Worm (Caenorhabditis elegans): Measurements from ENCODE around the gene txt-9.

Gene txt-9

DNA sequence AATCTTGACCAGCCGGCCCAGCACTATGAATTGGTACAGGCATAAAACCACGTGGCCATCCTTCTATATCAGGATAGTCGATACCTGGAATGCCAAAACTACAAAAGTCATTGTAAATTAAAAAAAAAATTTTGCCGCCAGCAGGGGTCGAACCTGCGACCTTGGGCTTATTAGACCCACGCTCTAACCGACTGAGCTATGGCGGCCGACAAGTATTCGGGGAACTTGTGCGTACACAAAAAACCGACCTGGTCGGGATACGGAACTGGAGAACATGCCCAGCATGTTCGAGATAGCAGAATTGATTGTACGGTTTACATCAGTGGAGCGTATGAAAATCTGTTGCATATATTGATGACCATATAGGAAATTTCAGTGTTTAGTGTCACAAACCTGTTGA lies 28.3 kb upstream of the txt-9 start (continued):
- TF ChIP-seq ceh-62 (tag; optimal IDR thresholded peaks at IDR 0.05) (no peak), hif-1 (tag; optimal IDR thresholded peaks at IDR 0.05) (peak; percentile 12 to 14), duxl-1 (tag; optimal IDR thresholded peaks at IDR 0.05; ENCODE audit: poor library complexity) (peak; percentile 76), dve-1 (tag; optimal IDR thresholded peaks at IDR 0.05; ENCODE audit: insufficient read depth) (peak; percentile 65), lsy-2 (tag; optimal IDR thresholded peaks at IDR 0.05) (peak; percentile 15 to 84), Y48G9A.11 (GFP tag; IDR thresholded peaks at IDR 0.05) (peak; percentile 63), tag-97 (GFP tag; IDR thresholded peaks at IDR 0.05) (no peak), jun-1 (tag; optimal IDR thresholded peaks at IDR 0.05) (no peak), set-16 (GFP tag; IDR thresholded peaks at IDR 0.05) (peak; percentile 20; the same call in 1 of the 2 replicates), lin-38 (GFP tag; IDR thresholded peaks at IDR 0.05) (peak; percentile 89), mdl-1 (tag; optimal IDR thresholded peaks at IDR 0.05) (peak in 1 of 2 experiments; percentile 55), pqm-1 (tag; optimal IDR thresholded peaks at IDR 0.05) (no peak), hmg-1.1 (GFP tag; IDR thresholded peaks at IDR 0.05) (peak; percentile 75), nhr-102 (tag; optimal IDR thresholded peaks at IDR 0.05) (peak; percentile 60), cey-2 (tag; optimal IDR thresholded peaks at IDR 0.05; ENCODE audit: borderline replicate concordance, insufficient read depth) (no peak), madf-9 (GFP tag; conservative IDR thresholded peaks at IDR 0.05) (peak; percentile 39; the same call in 1 of the 2 replicates), hlh-30 (tag; optimal IDR thresholded peaks at IDR 0.05; ENCODE audit: insufficient read depth) (peak; percentile 51), mep-1 (tag; optimal IDR thresholded peaks at IDR 0.05) (peak; percentile 76), egl-43 (GFP tag; IDR thresholded peaks at IDR 0.05) (peak; percentile 88), arid-1 (GFP tag; conservative IDR thresholded peaks at IDR 0.05) (peak; percentile 83), unc-39 (tag; optimal IDR thresholded peaks at IDR 0.05) (no peak), snpc-4 (tag; optimal IDR thresholded peaks at IDR 0.05) (peak; percentile 93), saeg-2 (GFP tag; IDR thresholded peaks at IDR 0.05) (0 out of 2 replicates have a peak, but pooled peaks have one; percentile 66), F37D6.2 (tag; optimal IDR thresholded peaks at IDR 0.05) (peak; percentile 13), daf-16 (GFP tag; optimal IDR thresholded peaks at IDR 0.05) (peak; percentile 16 to 45), daf-16 (tag; optimal IDR thresholded peaks at IDR 0.05) (peak; percentile 55), nhr-76 (tag; optimal IDR thresholded peaks at IDR 0.05) (no peak), fos-1 (tag; optimal IDR thresholded peaks at IDR 0.05) (no peak), R02D3.7 (tag; optimal IDR thresholded peaks at IDR 0.05) (no peak), fkh-10 (GFP tag; optimal IDR thresholded peaks at IDR 0.05) (no peak), nhr-42 (GFP tag; IDR thresholded peaks at IDR 0.05) (peak; percentile 72; the same call in 1 of the 2 replicates), unc-130 (GFP tag; optimal IDR thresholded peaks at IDR 0.05) (peak; percentile 45), F10B5.3 (tag; optimal IDR thresholded peaks at IDR 0.05) (peak; percentile 63), nhr-25 (tag; optimal IDR thresholded peaks at IDR 0.05; ENCODE audit: borderline replicate concordance, insufficient read depth) (peak; percentile 67), zfp-3 (GFP tag; conservative IDR thresholded peaks at IDR 0.05) (peak; percentile 60; the same call in 1 of the 2 replicates), Y75B8A.6 (GFP tag; IDR thresholded peaks at IDR 0.05) (0 out of 2 replicates have a peak, but pooled peaks have one; percentile 11), rbr-2 (tag; optimal IDR thresholded peaks at IDR 0.05) (peak; percentile 68), zip-11 (GFP tag; IDR thresholded peaks at IDR 0.05) (0 out of 2 replicates have a peak, but pooled peaks have one; percentile 21), spr-1 (tag; optimal IDR thresholded peaks at IDR 0.05) (peak; percentile 50), nhr-11 (tag; optimal IDR thresholded peaks at IDR 0.05) (no peak), ceh-32 (tag; optimal IDR thresholded peaks at IDR 0.05; ENCODE audit: poor library complexity) (peak; percentile 23), egl-27 (tag; optimal IDR thresholded peaks at IDR 0.05) (no peak), ces-1 (GFP tag; optimal IDR thresholded peaks at IDR 0.05) (no peak), php-3 (GFP tag; IDR thresholded peaks at IDR 0.05) (no peak), Y5F2A.4 (GFP tag; optimal IDR thresholded peaks at IDR 0.05) (no peak), lin-29 (GFP tag; IDR thresholded peaks at IDR 0.05) (peak; percentile 63), aha-1 (tag) (peak; percentile 27), T20F7.1 (GFP tag; optimal IDR thresholded peaks at IDR 0.05) (peak; percentile 48), D1046.2 (GFP tag; IDR thresholded peaks at IDR 0.05) (peak; percentile 91), F49E8.2 (tag; optimal IDR thresholded peaks at IDR 0.05; ENCODE audit: borderline replicate concordance) (peak; percentile 64)

Measured in whole organism, L4 larva.